Worm (Caenorhabditis elegans): Measurements from ENCODE around the gene Y4C6B.4.
A peak's percentile ranks its signal among the peaks of the same experiment; 100 is the strongest.

Gene Y4C6B.4

DNA sequence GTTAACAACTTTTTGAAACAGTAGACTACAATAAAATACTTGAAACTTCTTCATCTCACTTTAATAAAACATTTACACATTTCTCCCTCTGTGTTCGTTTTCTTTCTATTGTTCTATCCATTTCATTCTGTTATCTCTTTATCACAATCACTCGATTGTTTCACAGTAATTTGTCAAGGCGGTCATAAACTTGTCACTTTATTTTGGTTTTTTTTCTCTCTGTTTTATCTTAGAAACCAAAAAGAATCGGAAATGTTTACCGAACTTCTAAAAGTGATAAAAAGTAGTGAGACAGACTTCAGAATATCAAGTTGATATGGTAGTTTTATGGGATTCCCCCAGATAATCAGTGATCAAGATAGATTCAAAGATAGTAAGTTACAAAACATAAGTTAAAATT lies 13.0 kb downstream of the Y4C6B.4 start, which contains the start of gene Y4C6B.2:
Gene Y4C6B.2, plus strand, starts transcription at position 320 of the 400 bp plus-strand sequence.
- peak; percentile 15 for TF ChIP-seq lin-14 (GFP tag; optimal IDR thresholded peaks at IDR 0.05)
- TF ChIP-seq grh-1 (GFP tag; IDR thresholded peaks at IDR 0.05): no peak
- peak; percentile 76 for TF ChIP-seq nhr-85 (tag)
- TF ChIP-seq C16A3.4 (tag; optimal IDR thresholded peaks at IDR 0.05): no peak
- peak; percentile 65 for TF ChIP-seq blmp-1 (tag; optimal IDR thresholded peaks at IDR 0.05)
- TF ChIP-seq lsy-2 (tag; optimal IDR thresholded peaks at IDR 0.05): peak in 1 of 2 experiments; percentile 21
- TF ChIP-seq rnt-1 (tag; optimal IDR thresholded peaks at IDR 0.05): no peak
- no peak for TF ChIP-seq swsn-7 (tag; optimal IDR thresholded peaks at IDR 0.05)
- no peak for TF ChIP-seq egl-13 (tag; optimal IDR thresholded peaks at IDR 0.05)
- peak in 5 of 6 experiments; percentile 8 to 83 (median 11) for TF ChIP-seq elt-3 (tag; optimal IDR thresholded peaks at IDR 0.05)

DNA sequence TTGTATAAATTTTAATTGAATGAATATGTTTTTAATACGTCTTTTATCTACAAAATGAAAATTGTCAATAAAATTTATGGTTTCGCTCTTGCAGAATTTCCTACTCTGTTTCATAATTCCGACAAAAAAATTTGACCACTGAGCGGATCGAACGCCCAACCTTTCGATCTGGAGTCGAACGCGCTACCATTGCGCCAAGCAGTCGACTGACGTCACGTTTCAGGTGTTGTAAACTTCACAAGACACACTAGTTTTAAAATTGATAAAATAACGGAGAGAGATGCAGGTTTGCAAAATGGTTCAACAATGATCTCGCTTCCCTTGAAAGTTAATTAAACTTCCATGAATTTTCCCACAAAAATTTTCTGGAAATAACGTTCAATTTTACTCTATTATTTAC lies 17.9 kb downstream of the Y4C6B.4 start:
- TF ChIP-seq nhr-90 (tag; optimal IDR thresholded peaks at IDR 0.05; ENCODE audit: poor library complexity): peak; percentile 52
- TF ChIP-seq zag-1 (tag; optimal IDR thresholded peaks at IDR 0.05): no peak
- TF ChIP-seq lir-3 (tag; optimal IDR thresholded peaks at IDR 0.05; ENCODE audit: poor library complexity): no peak
- TF ChIP-seq rnt-1 (tag; optimal IDR thresholded peaks at IDR 0.05): no peak
- TF ChIP-seq vab-15 (tag; optimal IDR thresholded peaks at IDR 0.05): no peak
- TF ChIP-seq snu-23 (GFP tag; optimal IDR thresholded peaks at IDR 0.05): peak; percentile 21
- TF ChIP-seq dsc-1 (tag; optimal IDR thresholded peaks at IDR 0.05): no peak
- TF ChIP-seq irx-1 (tag; optimal IDR thresholded peaks at IDR 0.05): no peak
- TF ChIP-seq egl-27 (tag; optimal IDR thresholded peaks at IDR 0.05): no peak
- TF ChIP-seq efl-1 (optimal IDR thresholded peaks at IDR 0.05): no peak
- peak in 1 of 2 experiments; percentile 34 for TF ChIP-seq efl-1 (GFP tag; optimal IDR thresholded peaks at IDR 0.05 in 1 of 2)
- no peak for TF ChIP-seq hpl-2 (GFP tag; optimal IDR thresholded peaks at IDR 0.05)
- no peak for TF ChIP-seq mef-2 (tag; optimal IDR thresholded peaks at IDR 0.05)
- no peak for TF ChIP-seq grh-1 (GFP tag; IDR thresholded peaks at IDR 0.05)
- no peak for TF ChIP-seq unc-86 (tag; optimal IDR thresholded peaks at IDR 0.05)
- peak; percentile 55 for TF ChIP-seq nhr-85 (tag)
- no peak for TF ChIP-seq unc-62 (GFP tag; optimal IDR thresholded peaks at IDR 0.05)
- TF ChIP-seq sup-37 (GFP tag; optimal IDR thresholded peaks at IDR 0.05): no peak
- TF ChIP-seq nhr-71 (tag; optimal IDR thresholded peaks at IDR 0.05): peak; percentile 18
- TF ChIP-seq fkh-8 (tag; optimal IDR thresholded peaks at IDR 0.05): no peak
- TF ChIP-seq nhr-19 (GFP tag; conservative IDR thresholded peaks at IDR 0.05): no peak
- peak in 1 of 2 experiments; percentile 65 for TF ChIP-seq lin-35 (GFP tag; optimal IDR thresholded peaks at IDR 0.05)
- TF ChIP-seq xbp-1 (tag; optimal IDR thresholded peaks at IDR 0.05): peak; percentile 10
- no peak for TF ChIP-seq skn-1 (tag; optimal IDR thresholded peaks at IDR 0.05)
- no peak for TF ChIP-seq sox-4 (tag; optimal IDR thresholded peaks at IDR 0.05)
- no peak for TF ChIP-seq swsn-7 (tag; optimal IDR thresholded peaks at IDR 0.05)
- TF ChIP-seq hlh-4 (tag; optimal IDR thresholded peaks at IDR 0.05): no peak
- no peak for TF ChIP-seq nhr-47 (tag; optimal IDR thresholded peaks at IDR 0.05)
- TF ChIP-seq mep-1 (tag; optimal IDR thresholded peaks at IDR 0.05): no peak
- TF ChIP-seq lsy-2 (tag; optimal IDR thresholded peaks at IDR 0.05): peak in 1 of 2 experiments; percentile 10

DNA sequence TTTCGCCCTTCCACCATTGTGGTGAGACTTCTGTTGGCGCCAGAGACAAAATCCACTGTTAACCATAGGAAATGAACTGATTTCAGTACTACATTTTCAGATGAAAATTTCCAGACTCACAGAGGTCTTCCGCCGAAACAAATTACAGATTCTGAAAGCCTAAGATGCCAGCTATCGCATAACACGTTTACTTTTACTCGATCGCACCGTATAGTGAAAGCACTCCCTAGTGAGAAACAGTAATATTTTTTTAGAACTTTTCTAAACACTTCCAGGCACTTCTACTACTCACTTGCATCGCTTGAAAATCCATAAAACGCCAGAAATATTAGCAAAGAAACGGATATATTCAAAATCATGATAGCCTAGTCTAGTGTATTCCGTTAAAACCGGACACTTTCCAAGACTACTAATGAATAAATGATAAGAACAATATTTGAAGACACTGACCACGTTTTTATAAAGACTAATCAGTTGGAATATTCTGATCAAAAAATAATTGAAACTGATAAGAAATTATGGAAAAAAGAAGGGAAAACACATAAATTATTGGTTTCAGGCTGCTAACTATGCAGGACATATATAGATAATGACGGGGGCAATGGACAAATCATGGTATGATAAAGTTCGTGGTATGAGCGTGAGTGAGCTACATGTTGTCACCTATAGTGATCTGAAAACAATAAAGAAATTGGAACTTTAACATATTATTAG lies 24.4 kb downstream of the Y4C6B.4 start, which contains the start of gene gba-4:
Gene gba-4, minus strand, starts transcription at position 418 of the 714 bp plus-strand sequence.
- peak; percentile 78 for TF ChIP-seq elt-2 (tag; optimal IDR thresholded peaks at IDR 0.05)

ce11 chrIV:5353364-5353763 lies 27.1 kb downstream of the Y4C6B.4 start, which contains the start of gene Y4C6B.7:
TSS of gene Y4C6B.7 (minus strand) at chrIV:5353464.
- TF ChIP-seq efl-3 (GFP tag; optimal IDR thresholded peaks at IDR 0.05): no peak
- no peak for TF ChIP-seq hlh-4 (tag; optimal IDR thresholded peaks at IDR 0.05)
- no peak for TF ChIP-seq tlp-1 (tag; optimal IDR thresholded peaks at IDR 0.05)
- TF ChIP-seq hpl-2 (GFP tag; optimal IDR thresholded peaks at IDR 0.05): no peak
- TF ChIP-seq lin-14 (GFP tag; optimal IDR thresholded peaks at IDR 0.05): no peak
- no peak for TF ChIP-seq aha-1 (tag; optimal IDR thresholded peaks at IDR 0.05)
- no peak for TF ChIP-seq nhr-71 (tag; optimal IDR thresholded peaks at IDR 0.05)
- TF ChIP-seq elt-3 (tag; optimal IDR thresholded peaks at IDR 0.05): no peak
- TF ChIP-seq fkh-4 (tag; optimal IDR thresholded peaks at IDR 0.05; ENCODE audit: borderline replicate concordance): no peak
- no peak for TF ChIP-seq fkh-10 (GFP tag; optimal IDR thresholded peaks at IDR 0.05)
- no peak for TF ChIP-seq sox-4 (tag; optimal IDR thresholded peaks at IDR 0.05)
